Worm (Caenorhabditis elegans): Measurements from ENCODE around the gene srt-59.

- TF ChIP-seq M03D4.4 (tag; optimal IDR thresholded peaks at IDR 0.05): no peak
- TF ChIP-seq nhr-76 (tag; optimal IDR thresholded peaks at IDR 0.05): no peak
- TF ChIP-seq blmp-1 (tag; optimal IDR thresholded peaks at IDR 0.05): no peak
- no peak for TF ChIP-seq ztf-11 (tag; optimal IDR thresholded peaks at IDR 0.05)
- TF ChIP-seq unc-39 (tag; optimal IDR thresholded peaks at IDR 0.05): no peak
- no peak for TF ChIP-seq unc-62 (GFP tag; optimal IDR thresholded peaks at IDR 0.05)
- TF ChIP-seq sptf-1 (tag; optimal IDR thresholded peaks at IDR 0.05): no peak
- no peak for TF ChIP-seq lin-13 (tag; optimal IDR thresholded peaks at IDR 0.05)
- no peak for TF ChIP-seq elt-3 (tag; optimal IDR thresholded peaks at IDR 0.05)
- TF ChIP-seq nhr-237 (tag; optimal IDR thresholded peaks at IDR 0.05): no peak
- TF ChIP-seq pha-4 (tag; optimal IDR thresholded peaks at IDR 0.05): no peak
- no peak for TF ChIP-seq ces-1 (GFP tag; optimal IDR thresholded peaks at IDR 0.05)
Observed at ce11 chrIV:615244-615643, 13.7 kb upstream of the srt-59 start, which contains the start of gene C18H7.1.

Data from whole organism, mixed stage, embryonic.